Worm (Caenorhabditis elegans) whole organism, midembryonic: ENCODE results near the gene T25B9.5.

Source experiments
- T22C8.4 ChIP-seq: fragments of 200-800 bp; sonication (Bioruptor generic); IDR thresholded peaks from 2 replicates; pipeline ENCODE4 v1.3.6; 2022; ENCODE audit warnings: missing genetic modification characterization, missing compliant biosample characterization
- cog-1 ChIP-seq: sonication (generic microtip); optimal IDR thresholded peaks from 2 replicates; lab custom pipeline; 2016; ENCODE audit warnings: missing genetic modification characterization, missing compliant biosample characterization
- flt-1 ChIP-seq: fragments of 200-800 bp; sonication (Bioruptor generic); IDR thresholded peaks from 2 replicates; pipeline ENCODE4 v1.3.6; 2022; ENCODE audit warnings: missing genetic modification characterization, missing compliant biosample characterization
- klf-2 ChIP-seq: fragments of 200-800 bp; sonication (Bioruptor generic); conservative IDR thresholded peaks from 2 replicates; pipeline ENCODE4 v1.3.6; 2022; ENCODE audit warnings: missing genetic modification reagents, missing genetic modification characterization, missing compliant biosample characterization
- med-1 ChIP-seq: sonication (generic microtip); optimal IDR thresholded peaks from 2 replicates; lab custom pipeline; 2017; ENCODE audit warnings: missing genetic modification characterization, mild to moderate bottlenecking, missing compliant biosample characterization, antibody characterized with exemption, missing genetic modification reagents; ENCODE audit not compliant: insufficient read depth
- ref-1 ChIP-seq: fragments of 200-800 bp; sonication (Bioruptor generic); conservative IDR thresholded peaks from 2 replicates; pipeline ENCODE4 v1.3.6; 2022; ENCODE audit warnings: missing genetic modification reagents, missing genetic modification characterization, missing compliant biosample characterization
- tab-1 ChIP-seq: fragments of 200-800 bp; sonication (Bioruptor generic); IDR thresholded peaks from 2 replicates; pipeline ENCODE4 v1.3.6; 2022; ENCODE audit warnings: missing genetic modification characterization, missing compliant biosample characterization
- ztf-23 ChIP-seq: fragments of 200-800 bp; sonication (Bioruptor generic); IDR thresholded peaks from 2 replicates; pipeline ENCODE4 v1.3.6; 2022; ENCODE audit warnings: missing genetic modification reagents, missing genetic modification characterization, missing compliant biosample characterization
- ztf-29 ChIP-seq: fragments of 200-800 bp; sonication (Bioruptor generic); IDR thresholded peaks from 2 replicates; pipeline ENCODE4 v1.3.6; 2022; ENCODE audit warnings: missing genetic modification reagents, missing genetic modification characterization, missing compliant biosample characterization

DNA sequence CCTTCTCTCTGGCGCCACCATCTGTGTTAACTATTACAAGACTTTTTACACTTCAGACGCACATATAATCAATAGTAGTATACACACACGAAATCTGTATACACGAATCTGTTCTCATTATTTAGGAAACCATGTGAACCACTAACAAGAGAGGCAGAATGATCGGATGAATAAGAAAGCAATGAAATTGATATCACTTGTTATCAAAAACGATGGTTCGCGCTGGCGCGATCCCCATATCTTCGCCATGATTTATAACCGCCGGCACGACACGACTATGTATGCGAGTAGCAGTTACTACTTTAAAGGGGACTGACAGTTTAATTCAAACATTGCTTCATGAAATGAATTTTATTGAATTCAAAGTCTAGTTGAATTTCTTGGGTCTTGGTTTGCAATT, 26.8 kb upstream of the T25B9.5 start:
- TF ChIP-seq ref-1 (GFP tag; lab: Robert Waterston, UW) (no peak), med-1 (GFP tag; lab: Kevin White, UChicago) (no peak), klf-2 (GFP tag; lab: Robert Waterston, UW) (no peak), flt-1 (GFP tag; lab: Robert Waterston, UW) (no peak), T22C8.4 (no peak), ztf-29 (no peak), tab-1 (GFP tag; lab: Robert Waterston, UW) (no peak), ztf-23 (no peak), cog-1 (no peak)
